Worm (Caenorhabditis elegans): Measurements from ENCODE around the gene emc-1.

DNA sequence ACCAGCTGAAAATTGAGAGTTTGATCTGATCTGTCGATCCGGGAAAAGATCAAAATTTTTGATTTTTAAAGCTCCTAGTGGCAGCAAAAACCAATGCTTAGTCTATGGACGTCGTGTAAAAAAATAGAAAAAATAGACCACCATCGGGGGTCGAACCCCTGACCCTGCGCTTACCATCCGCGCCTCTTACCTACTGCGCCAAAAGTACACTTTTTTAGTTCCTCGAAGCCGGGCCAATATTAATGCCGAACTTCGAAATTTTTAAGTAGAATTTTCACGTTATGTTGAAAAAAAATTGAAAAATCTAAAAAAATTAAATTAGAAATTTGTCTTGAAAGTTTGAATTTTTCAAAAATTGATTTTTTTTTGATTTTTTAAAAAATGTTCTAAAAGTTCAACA lies 22.2 kb downstream of the emc-1 start:
- no peak for TF ChIP-seq T22C8.4 (GFP tag; IDR thresholded peaks at IDR 0.05)
- no peak for TF ChIP-seq ztf-29 (GFP tag; IDR thresholded peaks at IDR 0.05)
- TF ChIP-seq med-1 (GFP tag; optimal IDR thresholded peaks at IDR 0.05; ENCODE audit: insufficient read depth): no peak
- TF ChIP-seq ztf-23 (GFP tag; IDR thresholded peaks at IDR 0.05): no peak
- no peak for TF ChIP-seq flt-1 (GFP tag; IDR thresholded peaks at IDR 0.05)
- TF ChIP-seq cog-1 (tag; optimal IDR thresholded peaks at IDR 0.05): no peak
- TF ChIP-seq tab-1 (GFP tag; IDR thresholded peaks at IDR 0.05): no peak

All from whole organism, midembryonic.